Fruit fly (Drosophila melanogaster): ENCODE results near the gene Vsx1.

DNA sequence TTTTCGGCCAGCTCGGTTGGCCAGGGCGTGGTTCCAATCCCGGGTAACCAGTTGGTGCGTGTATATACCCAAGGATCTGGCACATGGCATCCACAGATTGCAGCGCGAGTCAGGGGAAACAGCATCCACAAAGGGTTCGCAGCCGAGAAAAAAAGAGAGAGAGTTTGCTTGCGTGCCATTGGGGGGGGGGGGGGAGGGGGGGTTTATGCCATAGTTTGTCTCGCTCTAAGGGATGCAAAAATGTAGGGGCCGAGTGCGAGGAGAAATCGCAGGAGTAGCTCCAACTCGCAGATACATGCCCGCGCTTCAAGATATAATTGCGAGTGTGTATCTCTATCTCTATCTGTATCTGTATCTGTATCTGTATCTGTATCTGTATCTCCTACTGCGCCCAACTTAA is 55.9 kb downstream of the Vsx1 start:
- TF ChIP-seq pan (optimal IDR thresholded peaks at IDR 0.05) (no peak), CG8478 (optimal IDR thresholded peaks at IDR 0.05) (no peak), psq (optimal IDR thresholded peaks at IDR 0.05) (no peak)

Data from whole organism.